Fruit fly (Drosophila melanogaster): Measurements from ENCODE around the gene htk.

dm6 chrX:18849022-18849368 is 5.5 kb downstream of the htk start:
- TF ChIP-seq CTCF (optimal IDR thresholded peaks at IDR 0.05) (no peak), CG8478 (optimal IDR thresholded peaks at IDR 0.05) (no peak)

Measured in S2 (cell line).